Worm (Caenorhabditis elegans) whole organism, L4 larva: Measurements from ENCODE around the gene ZK1055.7.
"Not testable (repeated sequence)": the region's sequence is repeated elsewhere in the genome, so short reads cannot be mapped to it uniquely, and the experiment has no call there.

Experiments
- R02D3.7 ChIP-seq: fragments of 150-350 bp; sonication (generic microtip); optimal IDR thresholded peaks from 3 replicates; lab custom pipeline; 2014; ENCODE audit warnings: missing biosample characterization, missing genetic modification characterization
- T20F7.1 ChIP-seq: fragments of 200-800 bp; sonication (Bioruptor generic); optimal IDR thresholded peaks from 2 replicates; lab custom pipeline; 2018; ENCODE audit warnings: mild to moderate bottlenecking, missing genetic modification characterization, missing compliant biosample characterization
- T26A8.4 ChIP-seq: fragments of 200-800 bp; sonication (Bioruptor generic); IDR thresholded peaks from 2 replicates; pipeline ENCODE4 v1.3.6; 2022; ENCODE audit warnings: missing genetic modification characterization, missing compliant biosample characterization
- Y5F2A.4 ChIP-seq: fragments of 200-800 bp; sonication (Bioruptor generic); optimal IDR thresholded peaks from 2 replicates; lab custom pipeline; 2018; ENCODE audit warnings: mild to moderate bottlenecking, missing genetic modification characterization, missing compliant biosample characterization
- ZK337.2 ChIP-seq: fragments of 200-800 bp; sonication (Bioruptor generic); IDR thresholded peaks from 2 replicates; pipeline ENCODE4 v1.3.6; 2022; ENCODE audit warnings: missing genetic modification reagents, missing genetic modification characterization, missing compliant biosample characterization
- ZK546.5 ChIP-seq, 2 experiments: sonication (generic microtip); optimal IDR thresholded peaks; 2 replicates each; lab custom pipeline; 2017; ENCODE audit warnings: missing biosample characterization in 2 of 2, missing genetic modification characterization in 2 of 2
- aha-1 ChIP-seq: fragments of 150-350 bp; peaks from one replicate; lab custom pipeline; 2014; ENCODE audit warnings: missing biosample characterization, missing genetic modification characterization
- aly-2 ChIP-seq: sonication (generic microtip); optimal IDR thresholded peaks from 2 replicates; lab custom pipeline; 2018; ENCODE audit warnings: missing biosample characterization, missing genetic modification characterization
- attf-4 ChIP-seq: sonication (generic microtip); optimal IDR thresholded peaks from 3 replicates; lab custom pipeline; 2017; ENCODE audit warnings: missing biosample characterization, missing genetic modification characterization
- ceh-20 ChIP-seq: fragments of 200-800 bp; sonication (Bioruptor generic); IDR thresholded peaks from 2 replicates; pipeline ENCODE4 v1.3.6; 2022; ENCODE audit warnings: missing genetic modification reagents, missing genetic modification characterization, missing compliant biosample characterization
- ceh-44 ChIP-seq: fragments of 200-800 bp; sonication (Bioruptor generic); IDR thresholded peaks from 2 replicates; pipeline ENCODE4 v1.3.6; 2022; ENCODE audit warnings: missing genetic modification reagents, missing genetic modification characterization, missing compliant biosample characterization
- cey-2 ChIP-seq: sonication (generic microtip); optimal IDR thresholded peaks from 3 replicates; lab custom pipeline; 2017; ENCODE audit warnings: missing genetic modification characterization, mild to moderate bottlenecking, missing compliant biosample characterization, antibody characterized with exemption, borderline replicate concordance; ENCODE audit not compliant: insufficient read depth
- ctbp-1 ChIP-seq: fragments of 200-800 bp; sonication (Bioruptor generic); IDR thresholded peaks from 2 replicates; pipeline ENCODE4 v1.3.6; 2022; ENCODE audit warnings: missing genetic modification reagents, missing genetic modification characterization, missing compliant biosample characterization
- daf-16 ChIP-seq, 3 experiments: sonication (generic microtip); optimal IDR thresholded peaks; 2 replicates each; lab custom pipeline; 2016 to 2017; ENCODE audit warnings: missing genetic modification characterization in 3 of 3, missing genetic modification reagents in 3 of 3, mild to moderate bottlenecking in 2 of 3, missing compliant biosample characterization in 2 of 3, missing biosample characterization in 1 of 3, moderate library complexity in 1 of 3
- dmd-6 ChIP-seq: fragments of 200-800 bp; sonication (Bioruptor generic); IDR thresholded peaks from 2 replicates; pipeline ENCODE4 v1.3.6; 2022; ENCODE audit warnings: missing genetic modification reagents, missing genetic modification characterization, missing compliant biosample characterization
- dmd-8 ChIP-seq: fragments of 200-800 bp; sonication (Bioruptor generic); IDR thresholded peaks from 2 replicates; pipeline ENCODE4 v1.3.6; 2022; ENCODE audit warnings: missing genetic modification characterization, missing compliant biosample characterization
- duxl-1 ChIP-seq: sonication (generic microtip); optimal IDR thresholded peaks from 2 replicates; lab custom pipeline; 2016; ENCODE audit warnings: mild to moderate bottlenecking, missing genetic modification characterization, moderate library complexity, missing compliant biosample characterization; ENCODE audit not compliant: poor library complexity
- egl-27 ChIP-seq: sonication (generic microtip); optimal IDR thresholded peaks from 3 replicates; lab custom pipeline; 2017; ENCODE audit warnings: missing biosample characterization, missing genetic modification reagents, missing genetic modification characterization
- fkh-10 ChIP-seq: fragments of 150-350 bp; optimal IDR thresholded peaks from 2 replicates; lab custom pipeline; 2014; ENCODE audit warnings: missing biosample characterization, missing genetic modification reagents, missing genetic modification characterization
- fos-1 ChIP-seq: fragments of 150-350 bp; optimal IDR thresholded peaks from 2 replicates; lab custom pipeline; 2014; ENCODE audit warnings: missing biosample characterization, missing genetic modification characterization
- lin-38 ChIP-seq: fragments of 200-800 bp; sonication (Bioruptor generic); IDR thresholded peaks from 2 replicates; pipeline ENCODE4 v1.3.6; 2022; ENCODE audit warnings: missing genetic modification reagents, missing genetic modification characterization, missing compliant biosample characterization
- lir-3 ChIP-seq: sonication (generic microtip); optimal IDR thresholded peaks from 2 replicates; lab custom pipeline; 2016; ENCODE audit warnings: mild to moderate bottlenecking, missing genetic modification characterization, missing compliant biosample characterization
- madf-9 ChIP-seq: fragments of 200-800 bp; sonication (Bioruptor generic); conservative IDR thresholded peaks from 2 replicates; pipeline ENCODE4 v1.3.6; 2022; ENCODE audit warnings: missing genetic modification reagents, missing genetic modification characterization, missing compliant biosample characterization
- mdl-1 ChIP-seq, 2 experiments: fragments of 150-350 bp in 1 of 2; sonication (generic microtip) in 1 of 2; optimal IDR thresholded peaks; 2 replicates each; lab custom pipeline; 2014 to 2017; ENCODE audit warnings: missing biosample characterization in 2 of 2, missing genetic modification characterization in 2 of 2
- mep-1 ChIP-seq: fragments of 150-350 bp; sonication (generic microtip); optimal IDR thresholded peaks from 3 replicates; lab custom pipeline; 2014; ENCODE audit warnings: missing biosample characterization, missing genetic modification characterization
- mxl-2 ChIP-seq: fragments of 200-800 bp; sonication (Bioruptor generic); conservative IDR thresholded peaks from 2 replicates; pipeline ENCODE4 v1.3.6; 2022; ENCODE audit warnings: missing genetic modification reagents, missing genetic modification characterization, missing compliant biosample characterization
- nhr-10 ChIP-seq: fragments of 150-350 bp; optimal IDR thresholded peaks from 2 replicates; lab custom pipeline; 2014; ENCODE audit warnings: missing biosample characterization, missing genetic modification characterization
- nhr-102 ChIP-seq: sonication (generic microtip); optimal IDR thresholded peaks from 2 replicates; lab custom pipeline; 2016; ENCODE audit warnings: mild to moderate bottlenecking, missing genetic modification characterization, moderate library complexity, missing compliant biosample characterization
- nhr-11 ChIP-seq: fragments of 150-350 bp; optimal IDR thresholded peaks from 2 replicates; lab custom pipeline; 2014; ENCODE audit warnings: missing biosample characterization, missing genetic modification characterization
- nhr-25 ChIP-seq: sonication (generic microtip); optimal IDR thresholded peaks from 2 replicates; lab custom pipeline; 2017; ENCODE audit warnings: missing genetic modification characterization, mild to moderate bottlenecking, missing compliant biosample characterization, antibody characterized with exemption, moderate library complexity, borderline replicate concordance; ENCODE audit not compliant: insufficient read depth
- nhr-28 ChIP-seq: fragments of 150-350 bp; optimal IDR thresholded peaks from 2 replicates; lab custom pipeline; 2014; ENCODE audit warnings: missing biosample characterization, missing genetic modification characterization
- nhr-76 ChIP-seq: fragments of 150-350 bp; optimal IDR thresholded peaks from 2 replicates; lab custom pipeline; 2014; ENCODE audit warnings: missing biosample characterization, missing genetic modification characterization
- nhr-77 ChIP-seq: fragments of 150-350 bp; optimal IDR thresholded peaks from 2 replicates; lab custom pipeline; 2014; ENCODE audit warnings: missing biosample characterization, missing genetic modification characterization
- pqm-1 ChIP-seq: sonication (generic microtip); optimal IDR thresholded peaks from 2 replicates; lab custom pipeline; 2017; ENCODE audit warnings: missing biosample characterization, missing genetic modification characterization
- tra-1 ChIP-seq: fragments of 200-800 bp; sonication (Bioruptor generic); IDR thresholded peaks from 2 replicates; pipeline ENCODE4 v1.3.6; 2022; ENCODE audit warnings: missing genetic modification reagents, missing genetic modification characterization, missing compliant biosample characterization
- unc-130 ChIP-seq: sonication (generic microtip); optimal IDR thresholded peaks from 2 replicates; lab custom pipeline; 2016; ENCODE audit warnings: missing genetic modification reagents, missing genetic modification characterization, missing compliant biosample characterization
- unc-39 ChIP-seq: sonication (generic microtip); optimal IDR thresholded peaks from 2 replicates; lab custom pipeline; 2017; ENCODE audit warnings: missing biosample characterization, missing genetic modification characterization
- unc-62 ChIP-seq, 3 experiments: fragments of 150-350 bp in 1 of 3; sonication (generic microtip); optimal IDR thresholded peaks in 2 of 3; peaks in 1 of 3; 1 replicate in 1 of 3; 2 replicates in 2 of 3; lab custom pipeline; 2014 to 2017; ENCODE audit warnings: missing biosample characterization in 3 of 3, missing genetic modification characterization in 3 of 3, missing genetic modification reagents in 3 of 3, missing genotype in 1 of 3
- zfp-2 ChIP-seq: sonication (generic microtip); optimal IDR thresholded peaks from 2 replicates; lab custom pipeline; 2016; ENCODE audit warnings: mild to moderate bottlenecking, missing genetic modification characterization, missing compliant biosample characterization
- zip-2 ChIP-seq: fragments of 150-350 bp; optimal IDR thresholded peaks from 2 replicates; lab custom pipeline; 2014; ENCODE audit warnings: missing biosample characterization, missing genetic modification characterization

ZK1055.7 gene

DNA sequence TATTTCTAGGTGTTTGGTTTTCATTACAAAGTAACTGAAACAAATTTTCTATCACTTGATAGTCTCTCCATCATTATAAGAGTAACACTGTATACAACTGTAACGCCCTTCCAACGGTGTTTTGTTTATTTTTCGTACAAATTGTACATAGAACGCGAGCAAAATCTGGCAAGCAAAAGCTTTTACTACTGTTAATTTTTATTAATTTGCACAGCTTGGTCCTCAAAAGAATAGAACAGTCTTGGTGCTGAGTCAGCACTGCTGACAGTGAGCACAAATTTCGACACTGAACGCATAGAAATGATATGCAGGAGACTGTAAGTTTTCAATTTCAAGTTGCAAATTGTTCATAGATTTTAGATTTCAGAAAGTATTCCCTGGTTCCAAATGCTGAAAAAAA lies 14.9 kb downstream of the ZK1055.7 start, which contains the start of gene ZK1055.2:
TSS of gene ZK1055.2 (plus strand) at position 301 of the 400 bp plus-strand sequence.
- TF ChIP-seq mep-1 (tag; lab: Kevin White, UChicago) (no peak), madf-9 (GFP tag; lab: Robert Waterston, UW) (no peak), Y5F2A.4 (GFP tag; lab: Kevin White, UChicago) (no peak), attf-4 (tag; lab: Kevin White, UChicago) (no peak)

DNA sequence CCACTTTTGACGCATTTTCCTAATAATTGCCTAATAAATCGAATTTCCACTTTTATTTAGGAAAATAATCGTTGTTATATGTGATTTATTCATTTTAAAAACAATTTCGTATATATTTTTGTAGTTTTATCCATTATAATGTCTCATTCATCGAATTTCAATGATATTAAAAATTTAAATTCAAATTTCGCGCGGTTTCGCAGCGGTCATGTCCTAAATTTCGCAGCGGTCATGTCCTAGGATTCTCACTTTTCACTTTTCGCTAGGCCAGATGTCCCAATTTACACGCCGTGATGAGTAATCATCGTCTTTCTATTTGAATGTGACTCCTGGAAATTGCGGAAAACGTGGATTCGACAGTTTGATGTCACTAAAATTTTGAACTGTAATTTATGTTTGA lies 23.4 kb downstream of the ZK1055.7 start, which contains the start of gene ZK1055.4:
TSS of gene ZK1055.4 (plus strand) at position 301 of the 400 bp plus-strand sequence.
- not testable (repeated sequence) for TF ChIP-seq T20F7.1; fkh-10; unc-39 (tag; lab: Kevin White, UChicago)

DNA sequence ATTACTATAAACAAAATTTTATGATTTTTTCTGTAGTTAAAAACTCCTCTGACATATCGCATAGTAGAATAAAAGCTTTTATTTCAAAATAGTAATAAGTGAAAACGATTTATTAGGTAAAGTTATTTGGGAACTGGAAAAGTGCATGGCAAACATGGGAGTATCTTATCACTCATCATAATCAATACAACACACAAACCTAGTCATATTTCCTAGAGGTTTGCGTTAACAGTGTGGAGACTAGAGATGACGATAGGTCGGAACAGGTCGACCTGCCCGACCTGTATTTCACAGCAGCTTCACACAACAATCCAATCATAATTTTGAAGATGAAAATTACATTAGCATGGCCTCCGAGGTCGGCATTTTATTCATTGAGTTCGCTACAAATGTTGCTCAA lies 25.2 kb downstream of the ZK1055.7 start, which contains the start of gene EGAP9.3:
TSS of gene EGAP9.3 (minus strand) at position 131 of the 400 bp plus-strand sequence.
- TF ChIP-seq aly-2 (tag; lab: Kevin White, UChicago) (no peak), R02D3.7 (tag; lab: Kevin White, UChicago) (no peak), daf-16 (GFP tag; optimal IDR thresholded peaks at IDR 0.05; lab: Kevin White, UChicago) (no peak), daf-16 (tag; optimal IDR thresholded peaks at IDR 0.05; lab: Kevin White, UChicago) (peak; percentile 19), nhr-10 (no peak), pqm-1 (tag; lab: Kevin White, UChicago) (peak; percentile 43), unc-130 (GFP tag; lab: Kevin White, UChicago) (no peak), nhr-28 (tag; lab: Kevin White, UChicago) (peak; percentile 69)
- TF ChIP-seq, all 104 proteins: peak for 3

DNA sequence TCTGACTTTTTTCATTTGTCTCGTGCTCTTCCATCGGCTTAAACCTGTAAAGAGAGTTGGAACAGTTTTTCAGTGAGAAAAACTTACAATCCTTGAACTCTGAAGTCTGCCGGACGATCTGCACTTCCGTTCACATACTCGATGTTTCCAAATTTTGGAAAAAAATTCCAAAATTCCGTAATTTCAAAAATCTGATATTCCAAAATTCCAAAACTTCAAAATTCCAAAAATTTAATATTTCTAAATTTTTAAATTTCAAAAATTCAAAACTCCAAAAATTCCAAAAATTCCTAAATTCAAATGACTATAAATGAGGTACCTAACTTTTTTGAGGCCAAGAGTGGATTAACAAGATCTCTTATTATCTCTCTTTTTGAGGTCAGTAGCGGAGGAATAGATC lies 28.6 kb downstream of the ZK1055.7 start, which contains the start of gene EGAP9.4:
TSS of gene EGAP9.4 (plus strand) at position 301 of the 400 bp plus-strand sequence.
- TF ChIP-seq ceh-44 (GFP tag; lab: Robert Waterston, UW) (no peak), unc-130 (GFP tag; lab: Kevin White, UChicago) (no peak), egl-27 (tag; lab: Kevin White, UChicago) (no peak), T20F7.1 (no peak), zip-2 (no peak)
- TF ChIP-seq, all 104 proteins: peak for 0

DNA sequence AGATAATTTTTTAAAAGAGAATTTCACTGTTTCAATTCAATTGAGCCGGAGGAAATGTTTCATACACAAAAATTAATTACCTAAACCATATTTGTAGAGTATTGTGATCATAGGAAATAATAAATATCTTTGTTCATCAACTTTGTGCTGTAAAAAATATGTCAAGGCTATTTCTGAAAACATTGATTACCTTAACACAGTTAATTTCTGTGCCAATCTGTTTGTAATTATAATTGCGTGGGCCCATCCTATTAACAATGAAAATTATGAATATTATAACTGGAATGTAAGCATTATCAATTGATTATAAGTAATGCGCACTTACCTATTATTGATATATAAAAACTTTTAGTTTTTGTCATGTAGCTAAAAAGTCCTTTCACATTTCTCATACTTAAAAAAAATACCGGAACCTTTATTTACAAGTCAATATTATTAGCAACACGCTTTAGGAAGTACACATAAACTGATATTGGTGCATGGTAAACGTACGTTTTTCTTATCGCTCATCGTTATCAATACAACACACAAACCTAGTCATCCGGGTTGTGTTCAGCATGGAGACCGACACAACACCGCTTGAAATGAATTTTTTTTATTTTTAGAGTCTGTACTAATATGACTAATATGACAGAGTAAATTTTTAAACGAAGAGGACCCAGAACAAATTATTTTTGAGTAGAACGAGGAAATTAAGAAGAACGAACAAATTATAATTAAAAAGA lies 29.6 kb downstream of the ZK1055.7 start, which contains the start of gene fut-2:
TSS of gene fut-2 (minus strand) at position 485 of the 725 bp plus-strand sequence.
- no peak for TF ChIP-seq lin-38
- no peak for TF ChIP-seq nhr-77 (tag; lab: Kevin White, UChicago)
- no peak for TF ChIP-seq madf-9 (GFP tag; lab: Robert Waterston, UW)
- no peak for TF ChIP-seq duxl-1 (tag; lab: Kevin White, UChicago)
- TF ChIP-seq ctbp-1, result no peak
- TF ChIP-seq unc-130 (GFP tag; lab: Kevin White, UChicago), result no peak
- TF ChIP-seq nhr-28 (tag; lab: Kevin White, UChicago), result peak; percentile 90
- TF ChIP-seq unc-62 (GFP tag; optimal IDR thresholded peaks at IDR 0.05 in 1 of 2; lab: Kevin White, UChicago), result no peak
- no peak for TF ChIP-seq unc-62 (tag; optimal IDR thresholded peaks at IDR 0.05; lab: Kevin White, UChicago)
- no peak for TF ChIP-seq nhr-102 (tag; lab: Kevin White, UChicago)
- TF ChIP-seq lir-3 (tag; lab: Kevin White, UChicago), result no peak
- TF ChIP-seq fos-1, result no peak
- TF ChIP-seq pqm-1 (tag; lab: Kevin White, UChicago), result peak; percentile 98
- TF ChIP-seq zfp-2 (tag; lab: Kevin White, UChicago), result no peak
- TF ChIP-seq mdl-1 (tag; optimal IDR thresholded peaks at IDR 0.05; lab: Kevin White, UChicago), result peak in 1 of 2 experiments; percentile 5
- TF ChIP-seq mep-1 (tag; lab: Kevin White, UChicago), result no peak
- TF ChIP-seq dmd-8, result no peak
- no peak for TF ChIP-seq cey-2 (tag; lab: Kevin White, UChicago)
- no peak for TF ChIP-seq nhr-25 (tag; lab: Kevin White, UChicago)
- no peak for TF ChIP-seq nhr-11 (tag; lab: Kevin White, UChicago)
- no peak for TF ChIP-seq ZK337.2
- no peak for TF ChIP-seq nhr-76 (tag; lab: Kevin White, UChicago)
- TF ChIP-seq ceh-20, result no peak
- TF ChIP-seq aha-1 (tag; lab: Kevin White, UChicago), result peak; percentile 90
- TF ChIP-seq T26A8.4 (GFP tag; lab: Robert Waterston, UW), result no peak
- no peak for TF ChIP-seq tra-1 (GFP tag; lab: Robert Waterston, UW)
- no peak for TF ChIP-seq mxl-2 (GFP tag; lab: Robert Waterston, UW)
- peak; percentile 33; the same call in 1 of the 2 replicates for TF ChIP-seq dmd-6 (GFP tag; lab: Robert Waterston, UW)
- no peak for TF ChIP-seq ZK546.5 (tag; optimal IDR thresholded peaks at IDR 0.05; lab: Kevin White, UChicago)
- TF ChIP-seq T20F7.1, result no peak
